Worm (Caenorhabditis elegans): Measurements from ENCODE around the gene R102.10.

DNA sequence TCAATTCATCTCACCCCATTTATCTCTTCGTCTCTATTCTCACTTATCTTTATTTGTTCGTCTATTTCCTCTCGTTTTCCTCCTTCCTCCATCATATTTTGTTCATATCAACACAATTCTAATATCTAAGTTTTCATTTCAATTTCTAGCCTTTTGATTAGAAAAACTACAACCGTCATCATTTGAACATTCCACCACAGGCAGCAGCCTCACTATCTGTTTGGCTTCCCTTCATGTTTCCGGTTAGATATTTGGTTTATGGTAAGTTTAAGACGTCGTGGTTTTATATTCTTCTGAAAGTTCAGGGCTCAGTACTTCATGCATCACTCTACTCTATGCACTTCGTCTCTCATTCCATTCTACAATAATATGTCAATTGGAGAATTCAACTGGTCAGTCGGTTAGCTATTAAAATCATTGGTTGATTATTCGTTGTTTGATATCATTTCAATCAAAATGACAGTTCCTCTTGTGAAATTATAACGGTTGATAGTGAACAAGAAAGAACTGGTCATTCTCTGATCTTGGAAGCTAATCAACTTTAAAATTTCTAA is 48.4 kb upstream of the R102.10 start, which contains the start of gene K08C7.1:
- TF ChIP-seq pha-4 (tag; optimal IDR thresholded peaks at IDR 0.05) (no peak), ama-1 (optimal IDR thresholded peaks at IDR 0.05) (no peak), ama-1 (GFP tag; optimal IDR thresholded peaks at IDR 0.05) (no peak), ztf-28 (GFP tag; IDR thresholded peaks at IDR 0.05) (no peak), efl-1 (GFP tag; optimal IDR thresholded peaks at IDR 0.05) (no peak), nhr-27 (tag; optimal IDR thresholded peaks at IDR 0.05) (no peak), madf-8 (GFP tag; conservative IDR thresholded peaks at IDR 0.05) (no peak)
